Fruit fly (Drosophila melanogaster): Measurements from ENCODE around the gene CG2126.

CG2126 gene

DNA sequence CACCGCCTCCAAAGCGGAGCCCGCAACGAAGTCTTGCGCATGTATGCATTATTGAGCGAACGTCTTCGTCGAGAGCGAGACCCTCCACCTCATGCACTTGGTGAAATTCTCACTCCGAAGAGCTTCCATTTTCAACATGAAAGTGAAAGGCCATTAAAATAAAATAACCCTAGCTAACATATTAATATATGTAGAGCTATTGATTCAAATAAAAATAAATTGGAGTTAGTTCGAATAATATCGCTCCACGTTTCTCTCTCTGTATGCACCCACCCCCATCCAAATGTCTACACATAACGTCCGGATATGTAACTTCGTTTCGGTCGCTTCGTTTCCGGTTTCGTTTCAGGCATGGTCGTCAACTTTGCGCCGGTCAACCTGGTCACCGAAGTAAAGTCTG is 35.2 kb downstream of the CG2126 start (continued):
- TF ChIP-seq NfI (GFP tag; optimal IDR thresholded peaks at IDR 0.05) (no peak), CG18764 (GFP tag; optimal IDR thresholded peaks at IDR 0.05) (no peak), Oaz (GFP tag; IDR thresholded peaks at IDR 0.05) (no peak), Sry-δ (GFP tag; optimal IDR thresholded peaks at IDR 0.05) (no peak), CG15479 (GFP tag; optimal IDR thresholded peaks at IDR 0.05) (no peak), chinmo (GFP tag; IDR thresholded peaks at IDR 0.05; ENCODE audit: partially characterized antibody) (no peak), CG32772 (GFP tag; IDR thresholded peaks at IDR 0.05) (peak; percentile 10; the same call in 1 of the 2 replicates), Drgx (GFP tag; IDR thresholded peaks at IDR 0.05) (peak; percentile 34; the same call in 1 of the 2 replicates), zfh1 (GFP tag; IDR thresholded peaks at IDR 0.05) (0 out of 3 replicates have a peak, but pooled peaks have one; percentile 13), Ptx1 (GFP tag; IDR thresholded peaks at IDR 0.05) (0 out of 2 replicates have a peak, but pooled peaks have one; percentile 11), Med (GFP tag) (peak; percentile 37), mld (GFP tag; IDR thresholded peaks at IDR 0.05; ENCODE audit: partially characterized antibody) (no peak), CG34422 (GFP tag; IDR thresholded peaks at IDR 0.05) (no peak), ken (GFP tag; IDR thresholded peaks at IDR 0.05) (no peak), sc (optimal IDR thresholded peaks at IDR 0.05) (no peak), sc (GFP tag; optimal IDR thresholded peaks at IDR 0.05) (no peak), Bteb2 (GFP tag; optimal IDR thresholded peaks at IDR 0.05) (no peak), sens (GFP tag) (peak; percentile 6)

DNA sequence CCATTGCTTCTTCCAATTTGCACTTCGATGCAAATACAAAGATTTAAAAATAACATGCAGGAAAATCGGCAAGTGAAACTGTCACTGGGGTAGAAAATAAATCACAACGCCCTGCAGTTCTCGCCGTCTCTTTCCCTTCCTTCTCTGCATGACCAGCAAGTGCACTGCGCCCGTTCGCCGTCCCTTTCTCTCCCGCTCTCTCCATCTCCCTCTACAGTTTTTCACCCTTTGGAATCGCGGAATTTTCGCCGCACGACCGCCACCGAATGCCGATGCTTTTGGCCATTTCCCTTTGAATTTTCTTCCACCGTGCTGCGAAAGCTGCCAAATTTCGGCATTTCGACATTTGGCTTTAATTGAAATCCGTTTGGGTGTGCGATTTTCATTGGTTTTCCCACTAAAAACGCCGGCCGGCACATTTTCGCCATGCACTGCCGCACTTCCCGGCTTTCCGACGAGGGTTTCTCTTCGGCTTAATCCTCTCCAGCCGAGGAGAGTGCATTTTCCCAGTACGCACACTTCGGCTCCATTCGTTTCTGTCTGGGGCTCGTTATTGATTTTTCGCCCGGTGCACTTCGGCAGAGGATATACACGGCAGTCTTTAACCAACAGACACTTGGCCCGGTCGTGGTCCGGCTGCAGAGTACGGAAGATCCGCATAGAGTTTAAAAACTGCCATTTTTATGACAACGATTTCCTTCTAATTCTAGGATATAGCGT is 37.2 kb downstream of the CG2126 start:
- no peak for TF ChIP-seq CG13287 (GFP tag; IDR thresholded peaks at IDR 0.05; ENCODE audit: partially characterized antibody)
- TF ChIP-seq Stat92E (GFP tag; optimal IDR thresholded peaks at IDR 0.05) = no peak
- no peak for TF ChIP-seq ham (GFP tag; IDR thresholded peaks at IDR 0.05)
- peak; percentile 53; the same call in 1 of the 2 replicates for TF ChIP-seq CG10321 (GFP tag; IDR thresholded peaks at IDR 0.05)
- TF ChIP-seq so (GFP tag; IDR thresholded peaks at IDR 0.05) = no peak
- no peak for TF ChIP-seq odd (GFP tag; optimal IDR thresholded peaks at IDR 0.05)
- peak; percentile 6 for TF ChIP-seq Kr (GFP tag; optimal IDR thresholded peaks at IDR 0.05)
- peak; percentile 93 for TF ChIP-seq Deaf1 (tag; optimal IDR thresholded peaks at IDR 0.05)
- peak; percentile 96 for TF ChIP-seq nerfin-1 (tag; optimal IDR thresholded peaks at IDR 0.05)
- peak; percentile 1 for TF ChIP-seq sens (GFP tag)
- no peak for TF ChIP-seq Myb (GFP tag; optimal IDR thresholded peaks at IDR 0.05)
- no peak for TF ChIP-seq kni (GFP tag; optimal IDR thresholded peaks at IDR 0.05)
- TF ChIP-seq CG34422 (GFP tag; IDR thresholded peaks at IDR 0.05) = 0 out of 3 replicates have a peak, but pooled peaks have one; percentile 16
- no peak for TF ChIP-seq Eip74EF (GFP tag; optimal IDR thresholded peaks at IDR 0.05)
- TF ChIP-seq gcm2 (GFP tag; optimal IDR thresholded peaks at IDR 0.05) = no peak
- no peak for TF ChIP-seq ssp (GFP tag; IDR thresholded peaks at IDR 0.05)
- no peak for TF ChIP-seq Trl (optimal IDR thresholded peaks at IDR 0.05)
- TF ChIP-seq Trl (GFP tag; optimal IDR thresholded peaks at IDR 0.05) = no peak
- no peak for TF ChIP-seq sug (tag; optimal IDR thresholded peaks at IDR 0.05)
- no peak for TF ChIP-seq CG8281 (tag; optimal IDR thresholded peaks at IDR 0.05)
- TF ChIP-seq CG12236 (GFP tag; optimal IDR thresholded peaks at IDR 0.05) = no peak
- no peak for TF ChIP-seq CG4404 (GFP tag; IDR thresholded peaks at IDR 0.05)
- peak; percentile 29; the same call in 1 of the 2 replicates for TF ChIP-seq bbx (GFP tag; IDR thresholded peaks at IDR 0.05; ENCODE audit: partially characterized antibody)
- no peak for TF ChIP-seq lov (optimal IDR thresholded peaks at IDR 0.05)
- TF ChIP-seq lov (GFP tag; IDR thresholded peaks at IDR 0.05) = no peak
- TF ChIP-seq onecut (GFP tag; IDR thresholded peaks at IDR 0.05) = peak; percentile 93
- no peak for TF ChIP-seq CG6654 (GFP tag; optimal IDR thresholded peaks at IDR 0.05)
- TF ChIP-seq wor (GFP tag; IDR thresholded peaks at IDR 0.05) = no peak
- no peak for TF ChIP-seq fru (optimal IDR thresholded peaks at IDR 0.05)
- no peak for TF ChIP-seq CG8944 (GFP tag; optimal IDR thresholded peaks at IDR 0.05)
- no peak for TF ChIP-seq CG2202 (tag; optimal IDR thresholded peaks at IDR 0.05)
- no peak for TF ChIP-seq chif (GFP tag; optimal IDR thresholded peaks at IDR 0.05)
- no peak for TF ChIP-seq CTCF (GFP tag; optimal IDR thresholded peaks at IDR 0.05)
- TF ChIP-seq E2f2 (GFP tag; IDR thresholded peaks at IDR 0.05) = no peak
- no peak for TF ChIP-seq Ets97D (GFP tag; optimal IDR thresholded peaks at IDR 0.05)

Measured in whole organism, embryonic.